Worm (Caenorhabditis elegans): ENCODE data around the gene tbcc-1.

The tbcc-1 gene

DNA sequence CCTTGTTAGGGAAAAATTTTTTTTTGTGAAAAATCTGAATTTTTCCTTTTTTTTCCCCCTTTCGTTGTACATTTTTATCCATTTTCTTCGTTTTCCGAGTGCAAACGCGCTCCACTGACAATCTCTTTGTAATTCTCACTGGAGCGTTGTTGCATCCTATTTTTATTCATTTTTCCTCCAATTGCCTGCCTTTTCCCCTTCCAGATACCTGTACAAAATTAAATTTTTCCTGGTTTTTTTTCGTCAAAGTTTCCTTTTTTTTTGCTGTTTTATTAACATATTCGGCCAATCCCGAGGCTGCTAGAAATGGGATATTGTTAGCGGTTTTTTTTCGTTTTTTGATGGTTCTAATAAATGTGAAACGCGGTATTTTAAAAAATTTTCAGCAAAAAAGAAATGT, 23.2 kb downstream of the tbcc-1 start (continued):
- TF ChIP-seq mxl-3 (GFP tag; optimal IDR thresholded peaks at IDR 0.05): no peak
- no peak for TF ChIP-seq F37D6.2 (tag; optimal IDR thresholded peaks at IDR 0.05)
- peak; percentile 43 for TF ChIP-seq sdz-12 (GFP tag; optimal IDR thresholded peaks at IDR 0.05)
- TF ChIP-seq hmg-1.1 (GFP tag; IDR thresholded peaks at IDR 0.05): no peak
- TF ChIP-seq unc-62 (GFP tag; optimal IDR thresholded peaks at IDR 0.05 in 1 of 2): no peak
- TF ChIP-seq unc-62 (tag; optimal IDR thresholded peaks at IDR 0.05): no peak
- TF ChIP-seq nhr-76 (tag; optimal IDR thresholded peaks at IDR 0.05): no peak
- TF ChIP-seq nhr-41 (GFP tag; IDR thresholded peaks at IDR 0.05): no peak
- TF ChIP-seq Y75B8A.6 (GFP tag; IDR thresholded peaks at IDR 0.05): no peak
- no peak for TF ChIP-seq spr-1 (tag; optimal IDR thresholded peaks at IDR 0.05)
- no peak for TF ChIP-seq rbr-2 (tag; optimal IDR thresholded peaks at IDR 0.05)
- 0 out of 2 replicates have a peak, but pooled peaks have one; percentile 23 for TF ChIP-seq arid-1 (GFP tag; conservative IDR thresholded peaks at IDR 0.05)
- no peak for TF ChIP-seq php-3 (GFP tag; IDR thresholded peaks at IDR 0.05)
- TF ChIP-seq nhr-111 (GFP tag; optimal IDR thresholded peaks at IDR 0.05): peak; percentile 60
- TF ChIP-seq unc-39 (tag; optimal IDR thresholded peaks at IDR 0.05): no peak
- no peak for TF ChIP-seq snpc-4 (tag; optimal IDR thresholded peaks at IDR 0.05)
- TF ChIP-seq egl-43 (GFP tag; IDR thresholded peaks at IDR 0.05): peak; percentile 40; the same call in 1 of the 2 replicates
- no peak for TF ChIP-seq tra-1 (GFP tag; IDR thresholded peaks at IDR 0.05)
- no peak for TF ChIP-seq F10B5.3 (tag; optimal IDR thresholded peaks at IDR 0.05)
- TF ChIP-seq fos-1 (tag; optimal IDR thresholded peaks at IDR 0.05): no peak
- TF ChIP-seq snpc-1.2 (GFP tag; IDR thresholded peaks at IDR 0.05): no peak
- TF ChIP-seq mdt-29 (GFP tag; IDR thresholded peaks at IDR 0.05): no peak
- no peak for TF ChIP-seq cey-2 (tag; optimal IDR thresholded peaks at IDR 0.05; ENCODE audit: borderline replicate concordance, insufficient read depth)
- no peak for TF ChIP-seq skn-1 (tag; optimal IDR thresholded peaks at IDR 0.05)
- no peak for TF ChIP-seq attf-4 (tag; optimal IDR thresholded peaks at IDR 0.05)
- TF ChIP-seq nhr-11 (tag; optimal IDR thresholded peaks at IDR 0.05): no peak
- no peak for TF ChIP-seq dmd-8 (GFP tag; IDR thresholded peaks at IDR 0.05)
- TF ChIP-seq zip-2 (tag; optimal IDR thresholded peaks at IDR 0.05): no peak
- TF ChIP-seq ctbp-1 (GFP tag; IDR thresholded peaks at IDR 0.05): 0 out of 2 replicates have a peak, but pooled peaks have one; percentile 42
- TF ChIP-seq daf-16 (GFP tag; optimal IDR thresholded peaks at IDR 0.05): peak in 1 of 2 experiments; percentile 31
- peak; percentile 23 for TF ChIP-seq daf-16 (tag; optimal IDR thresholded peaks at IDR 0.05)
- TF ChIP-seq daf-8 (GFP tag; IDR thresholded peaks at IDR 0.05): no peak
- no peak for TF ChIP-seq ceh-32 (tag; optimal IDR thresholded peaks at IDR 0.05; ENCODE audit: poor library complexity)
- no peak for TF ChIP-seq nhr-77 (tag; optimal IDR thresholded peaks at IDR 0.05)
- TF ChIP-seq pha-4 (GFP tag; IDR thresholded peaks at IDR 0.05): peak; percentile 25; the same call in 1 of the 2 replicates
- TF ChIP-seq pha-4 (tag; optimal IDR thresholded peaks at IDR 0.05): no peak
- peak in 1 of 2 experiments; percentile 49 for TF ChIP-seq lsy-2 (tag; optimal IDR thresholded peaks at IDR 0.05)
- no peak for TF ChIP-seq dve-1 (tag; optimal IDR thresholded peaks at IDR 0.05; ENCODE audit: insufficient read depth)
- no peak for TF ChIP-seq egl-27 (tag; optimal IDR thresholded peaks at IDR 0.05)
- no peak for TF ChIP-seq vab-7 (GFP tag; IDR thresholded peaks at IDR 0.05)
- no peak for TF ChIP-seq ZK546.5 (tag; optimal IDR thresholded peaks at IDR 0.05)
- no peak for TF ChIP-seq aha-1 (tag)
- 0 out of 2 replicates have a peak, but pooled peaks have one; percentile 19 for TF ChIP-seq zfp-3 (GFP tag; conservative IDR thresholded peaks at IDR 0.05)
- TF ChIP-seq R02D3.7 (tag; optimal IDR thresholded peaks at IDR 0.05): no peak
- no peak for TF ChIP-seq mdl-1 (tag; optimal IDR thresholded peaks at IDR 0.05)
- TF ChIP-seq ztf-11 (tag; optimal IDR thresholded peaks at IDR 0.05): no peak
- TF ChIP-seq ceh-62 (tag; optimal IDR thresholded peaks at IDR 0.05): no peak
- TF ChIP-seq pqm-1 (tag; optimal IDR thresholded peaks at IDR 0.05): no peak
- TF ChIP-seq nhr-237 (tag; optimal IDR thresholded peaks at IDR 0.05): no peak
- no peak for TF ChIP-seq ceh-82 (tag; optimal IDR thresholded peaks at IDR 0.05)
- no peak for TF ChIP-seq zfp-2 (tag; optimal IDR thresholded peaks at IDR 0.05)
- no peak for TF ChIP-seq set-16 (GFP tag; IDR thresholded peaks at IDR 0.05)
- TF ChIP-seq F26F4.8 (GFP tag; conservative IDR thresholded peaks at IDR 0.05): no peak
- TF ChIP-seq fkh-10 (GFP tag; optimal IDR thresholded peaks at IDR 0.05): no peak

Data from whole organism, L4 larva.